Fruit fly (Drosophila melanogaster): Measurements from ENCODE around the gene CG6071.

The CG6071 gene

dm6 chr3L:11680298-11680697 lies 34.5 kb upstream of the CG6071 start, which contains the start of gene CG32085 (continued):
- TF ChIP-seq CG15601 (tag; optimal IDR thresholded peaks at IDR 0.05), result no peak
- TF ChIP-seq Fer2 (tag; optimal IDR thresholded peaks at IDR 0.05), result peak; percentile 4
- peak; percentile 55 for TF ChIP-seq Awh (GFP tag; IDR thresholded peaks at IDR 0.05)
- peak; percentile 54 for TF ChIP-seq fu2 (GFP tag; optimal IDR thresholded peaks at IDR 0.05)
- TF ChIP-seq CTCF (GFP tag; optimal IDR thresholded peaks at IDR 0.05), result no peak
- no peak for TF ChIP-seq bsh (GFP tag; optimal IDR thresholded peaks at IDR 0.05)
- TF ChIP-seq fd102C (GFP tag; optimal IDR thresholded peaks at IDR 0.05), result no peak
- TF ChIP-seq Mad (GFP tag; optimal IDR thresholded peaks at IDR 0.05), result no peak
- peak; percentile 80 for TF ChIP-seq mam (GFP tag; optimal IDR thresholded peaks at IDR 0.05)
- TF ChIP-seq CG10267 (tag; optimal IDR thresholded peaks at IDR 0.05), result no peak
- TF ChIP-seq CG18476 (GFP tag; optimal IDR thresholded peaks at IDR 0.05), result no peak
- no peak for TF ChIP-seq tio (GFP tag; optimal IDR thresholded peaks at IDR 0.05)
- peak; percentile 38 for TF ChIP-seq Dek (tag; optimal IDR thresholded peaks at IDR 0.05)
- no peak for TF ChIP-seq CG1602 (GFP tag; optimal IDR thresholded peaks at IDR 0.05)
- no peak for TF ChIP-seq ac (GFP tag; optimal IDR thresholded peaks at IDR 0.05)
- TF ChIP-seq usp (GFP tag; optimal IDR thresholded peaks at IDR 0.05), result no peak
- no peak for TF ChIP-seq sna (GFP tag; IDR thresholded peaks at IDR 0.05; ENCODE audit: partially characterized antibody)
- TF ChIP-seq CG17186 (GFP tag; optimal IDR thresholded peaks at IDR 0.05), result no peak
- TF ChIP-seq CG10274 (GFP tag; optimal IDR thresholded peaks at IDR 0.05), result peak; percentile 37
- peak; percentile 4 for TF ChIP-seq CG1647 (GFP tag; optimal IDR thresholded peaks at IDR 0.05)
- peak; percentile 35 for TF ChIP-seq unpg (GFP tag; optimal IDR thresholded peaks at IDR 0.05)
- TF ChIP-seq CG6813 (GFP tag; optimal IDR thresholded peaks at IDR 0.05), result peak; percentile 50
- peak; percentile 63 for TF ChIP-seq CG31365 (tag; optimal IDR thresholded peaks at IDR 0.05)
- peak; percentile 3 for TF ChIP-seq CG6654 (GFP tag; optimal IDR thresholded peaks at IDR 0.05)
- TF ChIP-seq MESR4 (GFP tag; optimal IDR thresholded peaks at IDR 0.05), result no peak
- no peak for TF ChIP-seq CG14050 (GFP tag; IDR thresholded peaks at IDR 0.05)
- TF ChIP-seq CG30431 (GFP tag; optimal IDR thresholded peaks at IDR 0.05), result no peak
- no peak for TF ChIP-seq Elba2 (GFP tag; optimal IDR thresholded peaks at IDR 0.05)
- TF ChIP-seq amos (GFP tag; IDR thresholded peaks at IDR 0.05; ENCODE audit: partially characterized antibody), result no peak
- peak; percentile 38 for TF ChIP-seq HmgZ (tag; optimal IDR thresholded peaks at IDR 0.05)
- peak; percentile 19 for TF ChIP-seq D19A (tag; optimal IDR thresholded peaks at IDR 0.05)
- TF ChIP-seq dpn (GFP tag; optimal IDR thresholded peaks at IDR 0.05), result peak; percentile 57 to 74
- TF ChIP-seq CG12236 (GFP tag; optimal IDR thresholded peaks at IDR 0.05), result no peak
- TF ChIP-seq Poxn (GFP tag; IDR thresholded peaks at IDR 0.05), result no peak
- TF ChIP-seq Doc3 (GFP tag; IDR thresholded peaks at IDR 0.05; ENCODE audit: partially characterized antibody), result no peak
- peak; percentile 66 for TF ChIP-seq CG3281 (GFP tag; optimal IDR thresholded peaks at IDR 0.05)
- peak; percentile 25 for TF ChIP-seq nerfin-1 (tag; optimal IDR thresholded peaks at IDR 0.05)
- no peak for TF ChIP-seq br (optimal IDR thresholded peaks at IDR 0.05)
- peak; percentile 27 for TF ChIP-seq maf-S (GFP tag; optimal IDR thresholded peaks at IDR 0.05)
- TF ChIP-seq slbo (GFP tag; IDR thresholded peaks at IDR 0.05), result peak; percentile 82
- no peak for TF ChIP-seq D (optimal IDR thresholded peaks at IDR 0.05)
- no peak for TF ChIP-seq D (GFP tag; optimal IDR thresholded peaks at IDR 0.05)
- TF ChIP-seq crc (GFP tag; optimal IDR thresholded peaks at IDR 0.05), result peak; percentile 42
- peak; percentile 26 for TF ChIP-seq nau (GFP tag; optimal IDR thresholded peaks at IDR 0.05)
- TF ChIP-seq sim (GFP tag; IDR thresholded peaks at IDR 0.05), result no peak
- TF ChIP-seq p53 (GFP tag; optimal IDR thresholded peaks at IDR 0.05), result peak; percentile 6
- TF ChIP-seq CG3065 (GFP tag; optimal IDR thresholded peaks at IDR 0.05), result no peak
- TF ChIP-seq NC2β (GFP tag; optimal IDR thresholded peaks at IDR 0.05), result peak; percentile 21
- TF ChIP-seq repo (GFP tag; optimal IDR thresholded peaks at IDR 0.05), result peak; percentile 28
- TF ChIP-seq CG10366 (GFP tag; IDR thresholded peaks at IDR 0.05), result peak; percentile 32; the same call in 1 of the 2 replicates
- no peak for TF ChIP-seq CG10565 (GFP tag; optimal IDR thresholded peaks at IDR 0.05)
- peak; percentile 25 for TF ChIP-seq Six4 (GFP tag; optimal IDR thresholded peaks at IDR 0.05)
- no peak for TF ChIP-seq Dip2 (GFP tag; IDR thresholded peaks at IDR 0.05)
